Fruit fly (Drosophila melanogaster): Measurements from ENCODE around the gene Atxn7.

Gene Atxn7

dm6 chr2L:2363626-2364147, 12.0 kb upstream of the Atxn7 start (continued):
- TF ChIP-seq CG14667 (GFP tag; IDR thresholded peaks at IDR 0.05), result no peak; the same call in 1 of the 2 replicates
- TF ChIP-seq slou (GFP tag; optimal IDR thresholded peaks at IDR 0.05), result peak; percentile 77
- TF ChIP-seq chinmo (GFP tag; IDR thresholded peaks at IDR 0.05; ENCODE audit: partially characterized antibody), result no peak
- TF ChIP-seq CG11696 (GFP tag; IDR thresholded peaks at IDR 0.05), result peak; percentile 99
- peak; percentile 57 for TF ChIP-seq repo (GFP tag; optimal IDR thresholded peaks at IDR 0.05)
- TF ChIP-seq Atf6 (GFP tag; IDR thresholded peaks at IDR 0.05), result peak; percentile 84
- no peak for TF ChIP-seq CG3065 (GFP tag; optimal IDR thresholded peaks at IDR 0.05)
- no peak for TF ChIP-seq p53 (GFP tag; optimal IDR thresholded peaks at IDR 0.05)
- no peak for TF ChIP-seq zf30C (GFP tag; optimal IDR thresholded peaks at IDR 0.05)
- TF ChIP-seq CG7963 (GFP tag; IDR thresholded peaks at IDR 0.05; ENCODE audit: partially characterized antibody), result no peak
- TF ChIP-seq CG4328 (GFP tag; optimal IDR thresholded peaks at IDR 0.05), result peak; percentile 85
- peak; percentile 92 for TF ChIP-seq CG3281 (GFP tag; optimal IDR thresholded peaks at IDR 0.05)
- TF ChIP-seq jing (GFP tag; optimal IDR thresholded peaks at IDR 0.05), result peak; percentile 52
- TF ChIP-seq dmrt11E (tag; optimal IDR thresholded peaks at IDR 0.05), result peak; percentile 89
- peak; percentile 61 for TF ChIP-seq NK7.1 (GFP tag; optimal IDR thresholded peaks at IDR 0.05)
- peak; percentile 45 for TF ChIP-seq CG2116 (GFP tag; optimal IDR thresholded peaks at IDR 0.05)
- TF ChIP-seq chn (GFP tag; optimal IDR thresholded peaks at IDR 0.05), result peak; percentile 37
- 0 out of 2 replicates have a peak, but pooled peaks have one; percentile 52 for TF ChIP-seq CG16779 (GFP tag; IDR thresholded peaks at IDR 0.05)
- peak; percentile 64; the same call in 1 of the 2 replicates for TF ChIP-seq Rx (GFP tag; IDR thresholded peaks at IDR 0.05)
- TF ChIP-seq CG6654 (GFP tag; optimal IDR thresholded peaks at IDR 0.05), result peak; percentile 58
- TF ChIP-seq CG32532 (GFP tag; IDR thresholded peaks at IDR 0.05), result peak; percentile 88
- TF ChIP-seq zen (tag; optimal IDR thresholded peaks at IDR 0.05), result peak; percentile 85
- peak; percentile 90 for TF ChIP-seq Hmr (GFP tag; optimal IDR thresholded peaks at IDR 0.05)
- TF ChIP-seq CG18011 (GFP tag; optimal IDR thresholded peaks at IDR 0.05), result peak; percentile 47
- peak; percentile 26 for TF ChIP-seq CG31388 (GFP tag; optimal IDR thresholded peaks at IDR 0.05)
- TF ChIP-seq al (GFP tag; IDR thresholded peaks at IDR 0.05), result peak; percentile 81
- TF ChIP-seq hb (GFP tag; IDR thresholded peaks at IDR 0.05; ENCODE audit: partially characterized antibody), result no peak
- peak; percentile 45 for TF ChIP-seq CG8089 (GFP tag; optimal IDR thresholded peaks at IDR 0.05)
- TF ChIP-seq CG12659 (GFP tag; optimal IDR thresholded peaks at IDR 0.05), result peak; percentile 90
- TF ChIP-seq peb (GFP tag; IDR thresholded peaks at IDR 0.05), result peak; percentile 60; the same call in 1 of the 2 replicates
- peak; percentile 93 for TF ChIP-seq gem (tag; optimal IDR thresholded peaks at IDR 0.05)
- peak; percentile 47 for TF ChIP-seq CG13123 (GFP tag; optimal IDR thresholded peaks at IDR 0.05)
- TF ChIP-seq NFAT (GFP tag; IDR thresholded peaks at IDR 0.05), result peak; percentile 64
- TF ChIP-seq cato (GFP tag; optimal IDR thresholded peaks at IDR 0.05; ENCODE audit: borderline replicate concordance), result peak; percentile 43
- peak; percentile 44 for TF ChIP-seq grn (GFP tag; optimal IDR thresholded peaks at IDR 0.05)
- TF ChIP-seq cg (GFP tag; optimal IDR thresholded peaks at IDR 0.05), result no peak
- peak; percentile 90 for TF ChIP-seq kah (GFP tag; optimal IDR thresholded peaks at IDR 0.05)
- peak; percentile 58 for TF ChIP-seq CG3838 (GFP tag; optimal IDR thresholded peaks at IDR 0.05)
- peak; percentile 96 for TF ChIP-seq unpg (GFP tag; optimal IDR thresholded peaks at IDR 0.05)
- peak; percentile 91 for TF ChIP-seq CG8924 (tag; optimal IDR thresholded peaks at IDR 0.05)
- TF ChIP-seq CG11085 (GFP tag; IDR thresholded peaks at IDR 0.05), result peak; percentile 50; the same call in 1 of the 2 replicates
- no peak for TF ChIP-seq CG7786 (GFP tag; optimal IDR thresholded peaks at IDR 0.05)
- TF ChIP-seq prd (optimal IDR thresholded peaks at IDR 0.05), result no peak
- TF ChIP-seq prd (GFP tag; IDR thresholded peaks at IDR 0.05), result peak; percentile 86
- peak; percentile 85 for TF ChIP-seq caup (GFP tag; optimal IDR thresholded peaks at IDR 0.05; ENCODE audit: severe bottlenecking)
- TF ChIP-seq Bdp1 (GFP tag; optimal IDR thresholded peaks at IDR 0.05), result peak; percentile 62
- TF ChIP-seq Dip2 (GFP tag; IDR thresholded peaks at IDR 0.05), result no peak
- TF ChIP-seq CG30431 (GFP tag; optimal IDR thresholded peaks at IDR 0.05), result peak; percentile 76
- TF ChIP-seq bowl (GFP tag; IDR thresholded peaks at IDR 0.05), result peak; percentile 61; the same call in 1 of the 2 replicates
- TF ChIP-seq CG9876 (GFP tag; optimal IDR thresholded peaks at IDR 0.05), result peak; percentile 34

Data from whole organism, embryonic.